Worm (Caenorhabditis elegans) whole organism, L2 larva: ENCODE measurements around the gene srd-27.

ENCODE experiments used
- F13H6.1 ChIP-seq: sonication (generic microtip); optimal IDR thresholded peaks from 2 replicates; lab custom pipeline; 2016; ENCODE audit warnings: missing genetic modification characterization, missing compliant biosample characterization
- ceh-82 ChIP-seq: fragments of 150-350 bp; optimal IDR thresholded peaks from 2 replicates; lab custom pipeline; 2014; ENCODE audit warnings: missing biosample characterization, missing genetic modification characterization
- egl-27 ChIP-seq: sonication (generic microtip); optimal IDR thresholded peaks from 3 replicates; lab custom pipeline; 2017; ENCODE audit warnings: missing biosample characterization, missing genetic modification reagents, missing genetic modification characterization
- lin-11 ChIP-seq: fragments of 150-350 bp; sonication (generic microtip); optimal IDR thresholded peaks from 2 replicates; lab custom pipeline; 2014; ENCODE audit warnings: missing biosample characterization, missing genetic modification characterization, inconsistent platforms, mixed read lengths
- mab-5 ChIP-seq: fragments of 150-350 bp; optimal IDR thresholded peaks from 2 replicates; lab custom pipeline; 2014; ENCODE audit warnings: missing biosample characterization, missing genetic modification characterization
- mdl-1 ChIP-seq, 2 experiments: fragments of 150-350 bp in 1 of 2; sonication (generic microtip) in 1 of 2; optimal IDR thresholded peaks; 2 replicates each; lab custom pipeline; 2017; ENCODE audit warnings: missing biosample characterization in 2 of 2, missing genetic modification characterization in 2 of 2
- nhr-10 ChIP-seq: sonication (generic microtip); optimal IDR thresholded peaks from 2 replicates; lab custom pipeline; 2017; ENCODE audit warnings: missing biosample characterization, missing genetic modification characterization
- nhr-11 ChIP-seq: fragments of 150-350 bp; optimal IDR thresholded peaks from 2 replicates; lab custom pipeline; 2014; ENCODE audit warnings: missing biosample characterization, missing genetic modification characterization
- snpc-4 ChIP-seq: fragments of 150-350 bp; optimal IDR thresholded peaks from 2 replicates; lab custom pipeline; 2014; ENCODE audit warnings: missing biosample characterization, missing genetic modification characterization
- unc-39 ChIP-seq: fragments of 150-350 bp; optimal IDR thresholded peaks from 2 replicates; lab custom pipeline; 2014; ENCODE audit warnings: missing biosample characterization, missing genetic modification characterization
- ztf-1 ChIP-seq: fragments of 200-800 bp; sonication (Bioruptor generic); conservative IDR thresholded peaks from 2 replicates; pipeline ENCODE4 v1.3.6; 2022; ENCODE audit warnings: missing genetic modification characterization, missing compliant biosample characterization

- no peak for TF ChIP-seq ztf-1 (GFP tag; lab: Robert Waterston, UW)
- no peak for TF ChIP-seq mab-5 (tag; lab: Kevin White, UChicago)
- no peak for TF ChIP-seq egl-27 (tag; lab: Kevin White, UChicago)
- TF ChIP-seq ceh-82 (tag; lab: Kevin White, UChicago): no peak
- no peak for TF ChIP-seq mdl-1 (tag; optimal IDR thresholded peaks at IDR 0.05; lab: Kevin White, UChicago)
- no peak for TF ChIP-seq nhr-10
- no peak for TF ChIP-seq snpc-4 (tag; lab: Kevin White, UChicago)
- no peak for TF ChIP-seq unc-39 (tag; lab: Kevin White, UChicago)
- no peak for TF ChIP-seq F13H6.1
- no peak for TF ChIP-seq nhr-11 (tag; lab: Kevin White, UChicago)
- TF ChIP-seq lin-11 (tag; lab: Kevin White, UChicago): no peak
Measured at ce11 chrV:15792409-15792808, 10.8 kb upstream of the srd-27 start, which contains the start of gene T26E4.4.
